Fruit fly (Drosophila melanogaster): ENCODE measurements around the gene CG34280.

dm6 chr3R:17385329-17386019 is 18.0 kb downstream of the CG34280 start:
- peak; percentile 62 for TF ChIP-seq cyc (GFP tag; optimal IDR thresholded peaks at IDR 0.05)
- TF ChIP-seq CG10669 (GFP tag; optimal IDR thresholded peaks at IDR 0.05) = peak; percentile 21
- TF ChIP-seq CG3032 (tag; optimal IDR thresholded peaks at IDR 0.05) = peak; percentile 50
- peak; percentile 47 for TF ChIP-seq CG6792 (GFP tag; optimal IDR thresholded peaks at IDR 0.05)
- no peak for TF ChIP-seq CG6276 (GFP tag; optimal IDR thresholded peaks at IDR 0.05)
- peak; percentile 2 for TF ChIP-seq OdsH (GFP tag; optimal IDR thresholded peaks at IDR 0.05)
- TF ChIP-seq vri (GFP tag; optimal IDR thresholded peaks at IDR 0.05) = peak; percentile 59
- TF ChIP-seq CG31627 (GFP tag; optimal IDR thresholded peaks at IDR 0.05) = peak; percentile 59

Data from whole organism, prepupa.